Worm (Caenorhabditis elegans): Measurements from ENCODE around the gene sax-7.
A peak's percentile ranks its signal among the peaks of the same experiment; 100 is the strongest.

Gene sax-7

DNA sequence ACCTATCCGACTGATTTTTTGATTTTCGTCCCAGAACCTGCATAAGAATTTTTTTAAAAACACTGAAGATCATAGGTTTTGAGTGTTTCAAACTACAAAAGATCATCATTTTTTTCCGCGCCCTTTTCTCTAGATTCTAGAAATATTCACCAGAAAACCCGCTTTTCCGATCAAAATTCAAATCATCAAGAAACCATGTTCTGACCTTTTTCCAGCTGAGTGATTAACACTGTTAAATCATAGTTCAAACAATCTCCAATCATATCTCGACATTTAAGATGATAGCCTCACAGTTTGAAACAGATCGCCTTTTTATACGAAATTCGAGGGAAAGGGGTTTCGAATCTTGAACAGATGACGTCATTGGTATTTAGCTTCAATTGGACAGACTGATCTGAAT, 18.7 kb upstream of the sax-7 start:
- TF ChIP-seq flt-1 (GFP tag; IDR thresholded peaks at IDR 0.05) = no peak
- TF ChIP-seq klf-2 (GFP tag; conservative IDR thresholded peaks at IDR 0.05) = no peak
- TF ChIP-seq cog-1 (tag; optimal IDR thresholded peaks at IDR 0.05) = no peak
- no peak for TF ChIP-seq med-1 (GFP tag; optimal IDR thresholded peaks at IDR 0.05; ENCODE audit: insufficient read depth)
- no peak for TF ChIP-seq ztf-23 (GFP tag; IDR thresholded peaks at IDR 0.05)
- TF ChIP-seq ztf-29 (GFP tag; IDR thresholded peaks at IDR 0.05) = no peak
- TF ChIP-seq ref-1 (GFP tag; conservative IDR thresholded peaks at IDR 0.05) = no peak
- no peak for TF ChIP-seq T22C8.4 (GFP tag; IDR thresholded peaks at IDR 0.05)
- no peak for TF ChIP-seq tab-1 (GFP tag; IDR thresholded peaks at IDR 0.05)

DNA sequence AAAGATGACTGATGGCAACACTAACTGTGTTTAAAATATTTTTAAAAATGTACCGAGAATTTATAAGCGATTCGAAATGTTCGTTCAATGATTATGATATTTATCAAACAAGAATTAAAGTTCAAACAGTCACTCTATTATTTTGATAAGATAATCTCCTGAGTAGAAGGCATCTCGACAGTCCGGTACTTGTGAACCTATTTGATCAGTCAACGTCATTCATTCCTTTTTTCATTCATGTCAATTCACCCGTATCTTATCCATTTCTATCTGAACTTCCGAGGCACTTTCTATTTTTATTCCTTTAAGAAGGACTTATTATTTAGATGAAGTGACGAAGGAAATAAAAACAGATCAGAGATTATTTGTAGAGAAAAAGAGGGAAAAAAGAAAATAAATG, 17.9 kb upstream of the sax-7 start, which contains the start of gene nhr-258:
Gene nhr-258 (plus strand): TSS at position 365 of the 400 bp plus-strand sequence.
- TF ChIP-seq ztf-23 (GFP tag; IDR thresholded peaks at IDR 0.05) = no peak
- TF ChIP-seq tab-1 (GFP tag; IDR thresholded peaks at IDR 0.05) = no peak
- TF ChIP-seq flt-1 (GFP tag; IDR thresholded peaks at IDR 0.05) = no peak
- TF ChIP-seq klf-2 (GFP tag; conservative IDR thresholded peaks at IDR 0.05) = no peak
- TF ChIP-seq ref-1 (GFP tag; conservative IDR thresholded peaks at IDR 0.05) = no peak

DNA sequence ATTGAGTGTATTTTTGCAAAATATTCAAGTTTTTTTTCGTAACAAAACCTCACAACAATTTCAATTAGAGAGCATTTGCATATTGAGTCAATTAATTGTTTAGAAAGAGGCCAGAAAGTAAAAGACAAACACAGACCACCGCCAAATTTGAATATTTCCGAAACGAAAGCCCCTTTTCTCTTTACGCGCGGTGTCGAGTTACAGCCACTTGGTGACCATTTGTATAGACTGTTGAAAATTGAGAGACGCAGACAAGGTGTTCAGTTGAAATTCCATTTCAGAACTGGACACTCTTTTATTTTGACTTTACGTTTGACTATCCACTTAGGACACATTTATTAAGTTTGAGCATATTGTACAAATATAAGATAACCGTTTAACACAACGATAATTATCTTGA, 14.4 kb upstream of the sax-7 start:
- no peak for TF ChIP-seq cog-1 (tag; optimal IDR thresholded peaks at IDR 0.05)
- no peak for TF ChIP-seq ztf-23 (GFP tag; IDR thresholded peaks at IDR 0.05)
- TF ChIP-seq ztf-29 (GFP tag; IDR thresholded peaks at IDR 0.05) = no peak
- no peak for TF ChIP-seq T22C8.4 (GFP tag; IDR thresholded peaks at IDR 0.05)
- no peak for TF ChIP-seq flt-1 (GFP tag; IDR thresholded peaks at IDR 0.05)

DNA sequence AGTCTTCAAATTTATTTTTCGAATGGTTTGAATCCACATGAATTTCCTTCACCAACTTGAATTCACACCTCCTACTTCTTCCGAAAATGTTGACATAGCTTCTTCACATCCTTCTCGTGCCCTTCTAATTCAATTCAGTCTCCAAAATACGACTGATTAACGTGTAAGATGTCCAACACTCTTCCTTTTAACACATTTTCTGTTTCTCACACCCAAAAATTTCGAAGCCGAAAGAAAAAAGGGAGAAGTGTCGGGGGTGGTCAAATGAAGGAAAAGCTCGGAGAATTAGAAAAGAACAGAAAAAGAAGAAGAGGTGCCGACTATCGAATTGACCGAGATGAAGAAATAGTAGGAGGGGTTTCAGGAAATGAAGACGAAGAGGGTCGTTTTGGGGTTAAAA, 9.8 kb upstream of the sax-7 start:
- TF ChIP-seq cog-1 (tag; optimal IDR thresholded peaks at IDR 0.05) (no peak), klf-2 (GFP tag; conservative IDR thresholded peaks at IDR 0.05) (no peak), tab-1 (GFP tag; IDR thresholded peaks at IDR 0.05) (no peak), flt-1 (GFP tag; IDR thresholded peaks at IDR 0.05) (no peak)

DNA sequence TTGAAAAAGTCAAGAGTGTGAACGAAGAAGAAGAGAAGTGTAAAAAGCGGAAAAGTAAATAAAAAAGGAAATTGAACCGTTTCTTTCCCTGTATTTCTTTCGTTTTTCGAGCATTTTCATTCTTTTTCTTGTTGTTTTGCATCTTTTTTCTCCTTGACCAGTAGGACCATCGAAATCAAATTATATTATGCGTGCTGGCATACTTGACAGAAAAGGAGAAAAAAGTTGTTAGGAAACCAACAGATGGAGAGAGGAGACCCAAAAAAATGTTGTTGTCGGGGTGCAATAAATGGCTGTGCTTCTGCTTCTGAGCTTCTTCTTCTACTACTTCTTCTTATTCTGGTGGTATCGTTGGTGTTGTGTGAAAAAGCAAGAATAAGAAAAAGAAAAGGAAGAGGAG, 8.5 kb upstream of the sax-7 start:
- no peak for TF ChIP-seq tab-1 (GFP tag; IDR thresholded peaks at IDR 0.05)
- no peak for TF ChIP-seq T22C8.4 (GFP tag; IDR thresholded peaks at IDR 0.05)
- no peak for TF ChIP-seq klf-2 (GFP tag; conservative IDR thresholded peaks at IDR 0.05)
- TF ChIP-seq flt-1 (GFP tag; IDR thresholded peaks at IDR 0.05) = no peak
- TF ChIP-seq ref-1 (GFP tag; conservative IDR thresholded peaks at IDR 0.05) = no peak
- no peak for TF ChIP-seq cog-1 (tag; optimal IDR thresholded peaks at IDR 0.05)
- no peak for TF ChIP-seq med-1 (GFP tag; optimal IDR thresholded peaks at IDR 0.05; ENCODE audit: insufficient read depth)
- no peak for TF ChIP-seq ztf-29 (GFP tag; IDR thresholded peaks at IDR 0.05)
- TF ChIP-seq ztf-23 (GFP tag; IDR thresholded peaks at IDR 0.05) = no peak

DNA sequence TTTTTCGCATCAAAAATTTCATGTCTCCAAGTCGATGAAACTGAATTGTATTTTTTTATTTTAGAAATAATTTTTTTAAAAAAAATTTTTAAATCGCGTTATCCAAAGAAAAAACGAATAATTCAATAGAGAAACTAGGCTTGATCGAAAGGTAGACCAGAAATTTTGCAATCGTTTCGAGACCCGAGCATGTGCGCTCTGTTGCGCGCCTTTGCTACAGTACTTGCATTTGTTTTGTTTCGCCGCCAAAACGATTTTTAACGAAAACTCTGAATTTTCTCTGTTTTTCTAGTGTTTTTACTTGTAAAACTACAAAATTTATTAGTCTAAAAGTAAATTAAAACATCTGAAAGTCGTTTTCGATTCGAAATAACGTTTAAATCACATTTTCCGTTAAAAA, 1.2 kb upstream of the sax-7 start:
- no peak for TF ChIP-seq cog-1 (tag; optimal IDR thresholded peaks at IDR 0.05)

DNA sequence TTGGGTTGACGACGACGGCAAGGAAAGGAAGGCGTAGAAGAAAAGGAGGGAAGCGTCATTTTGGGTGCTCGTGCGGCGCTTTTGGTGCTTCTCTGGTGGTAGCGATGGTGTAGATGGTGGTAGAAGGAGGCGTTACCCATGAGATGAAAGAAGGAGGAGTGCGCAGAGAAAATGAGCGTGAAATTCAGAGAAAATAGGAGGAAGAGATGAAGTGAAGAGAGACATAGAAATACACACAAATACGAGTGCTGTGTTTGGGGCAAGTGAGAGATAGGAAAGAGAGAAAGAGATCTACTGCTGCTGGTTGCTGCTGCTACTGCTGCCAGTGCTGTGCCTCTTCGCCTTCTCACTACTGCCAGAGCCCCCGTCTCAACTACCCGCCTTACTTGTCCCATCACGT, 4.1 kb downstream of the sax-7 start:
- no peak for TF ChIP-seq cog-1 (tag; optimal IDR thresholded peaks at IDR 0.05)
- TF ChIP-seq tab-1 (GFP tag; IDR thresholded peaks at IDR 0.05) = peak; percentile 26; the same call in 1 of the 2 replicates
- TF ChIP-seq flt-1 (GFP tag; IDR thresholded peaks at IDR 0.05) = 0 out of 2 replicates have a peak, but pooled peaks have one; percentile 20
- no peak for TF ChIP-seq T22C8.4 (GFP tag; IDR thresholded peaks at IDR 0.05)

DNA sequence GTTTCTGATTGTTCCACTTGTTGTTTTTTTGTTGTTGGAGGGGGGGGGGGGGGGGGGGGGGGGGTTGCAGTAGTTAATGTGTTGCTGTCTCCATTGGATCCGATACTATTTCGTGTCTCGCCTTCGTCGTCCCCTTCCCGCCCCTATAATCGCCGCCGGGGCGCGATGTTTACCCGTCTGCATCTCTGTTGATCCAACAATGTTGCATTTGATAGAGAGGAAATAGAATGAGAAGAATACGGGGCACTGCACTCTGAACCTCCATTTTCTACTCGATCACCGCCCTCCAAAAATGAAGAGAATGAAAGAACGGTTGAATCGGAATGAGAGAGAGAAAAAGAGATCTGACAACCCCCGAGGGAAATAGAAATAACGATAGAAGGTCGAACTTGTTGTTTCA, 5.3 kb downstream of the sax-7 start:
- TF ChIP-seq flt-1 (GFP tag; IDR thresholded peaks at IDR 0.05) = no peak
- no peak for TF ChIP-seq cog-1 (tag; optimal IDR thresholded peaks at IDR 0.05)
- no peak for TF ChIP-seq T22C8.4 (GFP tag; IDR thresholded peaks at IDR 0.05)
- TF ChIP-seq ztf-29 (GFP tag; IDR thresholded peaks at IDR 0.05) = no peak
- no peak for TF ChIP-seq ref-1 (GFP tag; conservative IDR thresholded peaks at IDR 0.05)
- no peak for TF ChIP-seq ztf-23 (GFP tag; IDR thresholded peaks at IDR 0.05)
- no peak for TF ChIP-seq klf-2 (GFP tag; conservative IDR thresholded peaks at IDR 0.05)
- TF ChIP-seq med-1 (GFP tag; optimal IDR thresholded peaks at IDR 0.05; ENCODE audit: insufficient read depth) = no peak
- no peak for TF ChIP-seq tab-1 (GFP tag; IDR thresholded peaks at IDR 0.05)

DNA sequence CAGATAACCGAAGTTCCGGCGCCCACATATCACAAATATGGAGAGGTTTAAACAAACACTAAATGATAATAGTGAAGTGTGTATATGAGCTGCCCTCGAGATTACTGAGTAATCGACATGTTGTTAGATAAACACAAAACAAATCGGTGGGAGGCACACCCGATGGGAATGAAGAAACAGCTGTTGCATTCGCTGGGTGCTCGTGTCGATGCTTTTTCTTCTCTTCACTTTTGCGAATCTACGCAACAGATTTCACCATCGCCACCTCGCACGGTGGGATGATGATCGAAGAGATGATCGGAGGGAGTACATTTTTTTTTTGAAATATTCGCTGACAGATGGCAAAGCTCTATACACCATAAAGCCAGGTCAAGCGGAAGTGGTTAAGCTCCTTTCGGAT, 5.8 kb downstream of the sax-7 start:
- no peak for TF ChIP-seq flt-1 (GFP tag; IDR thresholded peaks at IDR 0.05)
- TF ChIP-seq ref-1 (GFP tag; conservative IDR thresholded peaks at IDR 0.05) = no peak
- TF ChIP-seq cog-1 (tag; optimal IDR thresholded peaks at IDR 0.05) = no peak
- no peak for TF ChIP-seq T22C8.4 (GFP tag; IDR thresholded peaks at IDR 0.05)
- TF ChIP-seq klf-2 (GFP tag; conservative IDR thresholded peaks at IDR 0.05) = no peak
- no peak for TF ChIP-seq ztf-29 (GFP tag; IDR thresholded peaks at IDR 0.05)
- no peak for TF ChIP-seq ztf-23 (GFP tag; IDR thresholded peaks at IDR 0.05)

DNA sequence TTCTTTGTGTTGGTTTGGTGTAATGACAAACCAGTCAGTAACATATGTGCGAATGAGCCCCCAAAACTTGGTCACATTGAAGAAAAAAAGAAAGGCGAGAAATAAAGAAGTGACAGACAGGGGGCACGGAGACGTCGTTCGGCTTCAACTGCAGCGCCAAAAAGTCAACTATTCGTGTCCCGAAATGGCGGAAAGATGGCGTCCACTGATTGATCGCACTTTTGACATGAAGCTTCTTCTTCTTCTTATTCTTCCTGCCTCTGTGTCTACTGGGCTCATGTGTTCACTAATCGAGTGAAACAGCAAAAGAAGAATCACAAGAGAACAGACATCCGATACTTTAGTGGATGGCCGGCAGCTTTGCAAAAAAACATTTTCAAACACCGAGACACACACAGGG, 6.6 kb downstream of the sax-7 start:
- TF ChIP-seq tab-1 (GFP tag; IDR thresholded peaks at IDR 0.05) (no peak), ztf-29 (GFP tag; IDR thresholded peaks at IDR 0.05) (no peak), ztf-23 (GFP tag; IDR thresholded peaks at IDR 0.05) (no peak), T22C8.4 (GFP tag; IDR thresholded peaks at IDR 0.05) (no peak), med-1 (GFP tag; optimal IDR thresholded peaks at IDR 0.05; ENCODE audit: insufficient read depth) (no peak), ref-1 (GFP tag; conservative IDR thresholded peaks at IDR 0.05) (no peak), klf-2 (GFP tag; conservative IDR thresholded peaks at IDR 0.05) (no peak), cog-1 (tag; optimal IDR thresholded peaks at IDR 0.05) (no peak), flt-1 (GFP tag; IDR thresholded peaks at IDR 0.05) (no peak)

DNA sequence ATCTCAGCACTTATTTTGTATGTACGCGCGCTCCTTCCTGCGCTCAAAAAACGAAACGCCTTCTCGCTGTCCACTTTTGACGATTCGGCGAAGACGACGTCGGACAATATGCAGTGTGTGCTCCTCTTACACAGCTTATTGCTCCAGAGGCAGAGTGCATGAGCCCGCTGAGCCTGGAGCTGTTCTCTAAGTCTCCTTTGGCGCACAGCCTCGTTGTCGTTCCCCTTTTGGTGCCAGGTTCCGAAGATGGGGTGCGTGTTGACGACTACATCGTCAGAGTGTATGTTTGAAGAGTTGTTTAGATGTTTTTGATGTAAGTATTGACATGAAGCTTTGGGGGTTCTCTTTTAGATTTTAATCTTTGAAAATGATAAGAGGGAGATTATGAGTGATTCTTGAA, 7.8 kb downstream of the sax-7 start:
- TF ChIP-seq ztf-23 (GFP tag; IDR thresholded peaks at IDR 0.05) (no peak), med-1 (GFP tag; optimal IDR thresholded peaks at IDR 0.05; ENCODE audit: insufficient read depth) (no peak), klf-2 (GFP tag; conservative IDR thresholded peaks at IDR 0.05) (no peak), tab-1 (GFP tag; IDR thresholded peaks at IDR 0.05) (no peak), ref-1 (GFP tag; conservative IDR thresholded peaks at IDR 0.05) (0 out of 2 replicates have a peak, but pooled peaks have one; percentile 35)
